Fruit fly (Drosophila melanogaster): ENCODE data around the gene CG14915.

CG14915 gene

DNA sequence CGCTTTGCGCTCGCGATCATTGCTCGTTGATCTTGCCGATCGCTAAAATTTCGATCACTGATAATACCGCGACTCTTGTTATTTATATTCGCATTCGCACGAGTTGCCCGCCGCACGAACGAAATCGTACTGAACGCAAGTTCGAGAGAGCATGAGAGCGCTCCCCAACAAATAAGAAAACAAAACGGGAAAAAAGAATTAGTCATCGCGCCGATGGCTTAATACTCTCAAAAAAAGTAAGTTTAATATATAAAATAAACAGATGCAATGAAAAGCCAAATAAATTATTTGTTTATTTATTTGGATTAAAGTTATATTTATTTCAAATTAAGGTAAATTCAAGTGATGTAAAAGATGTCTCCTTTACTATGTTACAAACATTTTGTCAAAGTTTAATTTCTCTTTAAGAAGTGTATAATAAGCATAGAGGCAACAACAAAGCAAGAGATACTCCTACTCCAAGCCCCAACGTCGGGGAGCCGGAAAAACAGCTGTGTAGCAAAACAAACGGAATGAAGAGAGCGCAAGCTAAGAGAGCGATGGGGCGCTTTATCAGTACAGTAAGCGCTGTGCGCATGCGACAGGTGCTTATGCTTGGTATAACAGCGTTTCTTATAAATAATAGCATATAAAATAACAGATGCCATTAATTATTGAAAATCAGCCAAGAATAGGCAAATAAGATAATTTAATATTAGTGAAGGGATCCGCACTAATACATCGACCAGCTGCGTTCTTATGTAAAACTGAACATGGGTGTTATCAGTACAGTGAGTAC lies 13.3 kb upstream of the CG14915 start:
- TF ChIP-seq Dll (optimal IDR thresholded peaks at IDR 0.05), result no peak
- TF ChIP-seq pan (optimal IDR thresholded peaks at IDR 0.05), result no peak
- no peak for TF ChIP-seq usp (GFP tag; optimal IDR thresholded peaks at IDR 0.05)
- no peak for TF ChIP-seq psq (optimal IDR thresholded peaks at IDR 0.05)
- TF ChIP-seq CG8478 (optimal IDR thresholded peaks at IDR 0.05), result no peak
- TF ChIP-seq EcR (GFP tag; optimal IDR thresholded peaks at IDR 0.05), result no peak

DNA sequence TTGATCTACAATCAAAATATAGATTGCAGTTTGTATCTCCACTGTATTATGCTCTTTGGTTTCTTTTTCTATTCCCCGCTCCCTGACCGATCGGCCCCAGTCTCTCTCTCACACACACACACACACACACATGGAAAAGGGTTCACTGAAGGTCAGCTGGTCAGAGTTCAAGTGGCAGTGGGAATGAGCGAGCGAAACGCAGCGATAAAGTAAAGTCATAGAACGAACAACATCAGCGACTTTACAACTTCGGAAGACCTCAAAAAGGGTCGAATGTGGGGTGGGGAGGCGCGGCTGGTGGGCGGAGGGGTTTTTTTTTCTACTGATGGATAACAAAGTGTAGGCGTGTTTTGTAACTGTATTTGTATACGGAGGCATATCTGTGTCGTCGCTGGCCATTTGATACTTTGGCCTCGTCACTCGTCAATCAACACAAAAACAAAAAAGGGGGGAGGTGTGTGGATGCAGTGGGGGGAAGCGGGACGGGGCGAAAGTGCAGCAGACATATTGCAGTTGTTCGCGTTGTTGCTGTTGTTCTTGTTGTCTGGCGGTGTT lies 12.6 kb upstream of the CG14915 start:
- TF ChIP-seq usp (GFP tag; optimal IDR thresholded peaks at IDR 0.05) (no peak), EcR (GFP tag; optimal IDR thresholded peaks at IDR 0.05) (no peak), pan (optimal IDR thresholded peaks at IDR 0.05) (no peak), CG8478 (optimal IDR thresholded peaks at IDR 0.05) (no peak), psq (optimal IDR thresholded peaks at IDR 0.05) (no peak), Dll (optimal IDR thresholded peaks at IDR 0.05) (no peak)

DNA sequence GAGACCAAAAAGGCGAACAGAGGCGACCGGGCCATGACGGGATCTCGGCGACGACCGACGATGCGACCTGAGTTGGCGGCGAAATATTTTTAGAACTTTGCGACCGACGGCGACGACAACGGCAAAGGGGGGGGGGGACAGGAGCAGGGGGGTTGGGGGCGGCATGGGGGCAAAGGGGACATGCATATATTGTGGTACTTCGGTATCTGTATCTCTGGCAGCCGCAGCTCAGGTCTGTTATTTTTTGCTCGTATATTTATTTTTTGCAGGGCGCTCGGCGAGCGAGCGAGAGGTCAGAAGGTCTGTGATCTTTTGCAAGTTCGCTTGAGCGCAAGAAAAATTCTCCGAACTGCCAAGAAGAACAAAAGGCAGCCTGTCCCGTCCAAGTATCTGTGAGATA lies 11.6 kb upstream of the CG14915 start:
- TF ChIP-seq Dll (optimal IDR thresholded peaks at IDR 0.05) (no peak), pan (optimal IDR thresholded peaks at IDR 0.05) (no peak), psq (optimal IDR thresholded peaks at IDR 0.05) (no peak), CG8478 (optimal IDR thresholded peaks at IDR 0.05) (no peak), EcR (GFP tag; optimal IDR thresholded peaks at IDR 0.05) (no peak), usp (GFP tag; optimal IDR thresholded peaks at IDR 0.05) (no peak)

- TF ChIP-seq pan (optimal IDR thresholded peaks at IDR 0.05) (no peak), Dll (optimal IDR thresholded peaks at IDR 0.05) (no peak), CG8478 (optimal IDR thresholded peaks at IDR 0.05) (no peak), usp (GFP tag; optimal IDR thresholded peaks at IDR 0.05) (no peak), psq (optimal IDR thresholded peaks at IDR 0.05) (no peak), EcR (GFP tag; optimal IDR thresholded peaks at IDR 0.05) (no peak)
Measured at dm6 chr2L:11061155-11061554, 9.7 kb upstream of the CG14915 start.

dm6 chr2L:11065106-11065878 lies 5.5 kb upstream of the CG14915 start:
- TF ChIP-seq CG8478 (optimal IDR thresholded peaks at IDR 0.05) (no peak), usp (GFP tag; optimal IDR thresholded peaks at IDR 0.05) (no peak), pan (optimal IDR thresholded peaks at IDR 0.05) (peak; percentile 42)

DNA sequence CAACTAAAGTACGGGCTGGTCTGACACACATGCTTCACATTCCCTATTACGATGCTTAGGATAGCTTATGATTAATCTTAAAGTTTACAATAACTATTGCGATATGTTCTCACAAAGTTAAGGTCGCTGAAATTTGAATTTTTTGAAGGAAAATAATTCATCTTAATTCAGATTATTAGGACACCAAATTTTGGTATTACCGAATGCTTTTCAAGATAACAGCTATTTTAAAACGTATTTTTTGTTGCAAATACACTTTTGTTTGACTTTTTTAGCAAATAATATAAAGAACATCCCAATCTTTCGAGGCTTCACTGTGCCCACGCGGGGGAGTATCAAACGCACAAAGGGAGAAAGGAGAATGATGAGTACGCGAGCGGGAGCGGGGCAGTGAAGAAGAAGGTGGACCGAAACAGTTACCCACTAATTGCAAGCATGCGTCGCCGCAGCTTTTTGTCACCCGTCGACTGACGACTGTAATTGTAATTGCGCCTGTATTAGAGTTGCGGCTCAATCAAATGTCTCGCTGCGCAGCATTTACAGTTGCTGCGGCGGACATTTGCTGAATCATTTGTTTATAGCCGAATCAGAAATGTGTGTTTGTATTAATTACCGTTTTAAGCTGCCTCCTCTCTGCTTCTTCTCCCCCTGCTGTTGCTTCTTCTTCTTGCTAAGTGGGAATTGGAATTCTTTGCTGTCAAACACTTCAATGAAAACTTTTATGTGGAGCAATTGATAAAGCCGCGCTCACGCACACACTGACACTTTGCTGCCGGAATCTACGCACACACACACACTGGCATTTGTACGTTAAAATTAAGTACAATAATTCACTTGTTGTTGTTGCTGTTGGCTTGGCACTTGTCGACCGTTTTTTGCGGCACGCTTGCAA lies 4.6 kb upstream of the CG14915 start:
- TF ChIP-seq psq (optimal IDR thresholded peaks at IDR 0.05) (no peak), EcR (GFP tag; optimal IDR thresholded peaks at IDR 0.05) (no peak), Dll (optimal IDR thresholded peaks at IDR 0.05) (no peak), CG8478 (optimal IDR thresholded peaks at IDR 0.05) (no peak), usp (GFP tag; optimal IDR thresholded peaks at IDR 0.05) (no peak)

- no peak for TF ChIP-seq EcR (GFP tag; optimal IDR thresholded peaks at IDR 0.05)
- TF ChIP-seq usp (GFP tag; optimal IDR thresholded peaks at IDR 0.05), result no peak
- TF ChIP-seq Dll (optimal IDR thresholded peaks at IDR 0.05), result no peak
- TF ChIP-seq psq (optimal IDR thresholded peaks at IDR 0.05), result no peak
- no peak for TF ChIP-seq pan (optimal IDR thresholded peaks at IDR 0.05)
- TF ChIP-seq CG8478 (optimal IDR thresholded peaks at IDR 0.05), result no peak
Measured at dm6 chr2L:11066887-11067459, 3.9 kb upstream of the CG14915 start, which contains the start of gene Samuel. Samuel (minus strand) TSS chr2L:11066998.

dm6 chr2L:11067970-11068369 lies 2.9 kb upstream of the CG14915 start:
- TF ChIP-seq pan (optimal IDR thresholded peaks at IDR 0.05) (peak; percentile 73), CG8478 (optimal IDR thresholded peaks at IDR 0.05) (no peak)

dm6 chr2L:11068441-11068840 lies 2.4 kb upstream of the CG14915 start:
- TF ChIP-seq pan (optimal IDR thresholded peaks at IDR 0.05), result no peak

DNA sequence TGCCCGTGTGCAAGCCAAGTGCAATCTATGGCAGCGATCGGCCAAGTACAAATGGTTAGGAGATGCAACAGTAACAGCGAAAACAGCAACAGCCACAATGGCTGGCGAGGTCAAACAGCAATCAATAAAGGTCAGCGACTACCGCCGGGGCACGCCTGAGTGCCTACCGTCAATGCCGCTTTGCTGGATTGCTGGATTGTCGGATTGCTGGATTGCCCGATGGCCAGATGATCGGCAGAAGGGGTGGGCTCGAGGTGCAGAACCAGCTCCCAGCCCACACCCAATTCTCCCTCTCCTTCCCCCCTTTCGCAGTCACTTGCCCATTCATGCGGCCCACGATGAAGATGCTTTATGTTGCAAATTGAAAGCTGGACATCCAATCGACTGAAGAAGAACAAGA lies 1.9 kb upstream of the CG14915 start:
- no peak for TF ChIP-seq CG8478 (optimal IDR thresholded peaks at IDR 0.05)

DNA sequence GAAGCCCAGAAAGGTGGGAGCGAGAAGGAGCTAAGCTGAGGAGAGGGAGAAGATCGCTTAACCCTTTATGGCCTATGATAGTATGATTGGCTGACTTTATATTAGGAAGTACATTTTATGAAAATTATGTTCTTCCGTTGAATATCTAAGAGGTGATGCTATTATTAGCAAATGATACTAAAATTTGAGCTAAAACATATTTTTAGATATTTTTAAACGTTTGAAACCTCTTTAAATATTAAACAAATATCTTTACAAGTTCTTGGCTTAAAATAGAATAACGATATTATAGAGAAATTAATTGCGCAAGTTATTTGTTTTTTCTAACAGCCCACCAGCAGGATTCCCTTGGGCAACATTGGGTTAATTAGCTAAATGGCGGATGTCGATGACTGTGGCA lies 1.4 kb upstream of the CG14915 start:
- TF ChIP-seq usp (GFP tag; optimal IDR thresholded peaks at IDR 0.05), result no peak
- no peak for TF ChIP-seq Dll (optimal IDR thresholded peaks at IDR 0.05)
- no peak for TF ChIP-seq psq (optimal IDR thresholded peaks at IDR 0.05)
- no peak for TF ChIP-seq pan (optimal IDR thresholded peaks at IDR 0.05)
- no peak for TF ChIP-seq EcR (GFP tag; optimal IDR thresholded peaks at IDR 0.05)
- TF ChIP-seq CG8478 (optimal IDR thresholded peaks at IDR 0.05), result no peak

dm6 chr2L:11072250-11072649 lies 1.4 kb downstream of the CG14915 start:
- TF ChIP-seq Dll (optimal IDR thresholded peaks at IDR 0.05) (no peak), pan (optimal IDR thresholded peaks at IDR 0.05) (peak; percentile 75), usp (GFP tag; optimal IDR thresholded peaks at IDR 0.05) (no peak), EcR (GFP tag; optimal IDR thresholded peaks at IDR 0.05) (peak in 1 of 2 experiments; percentile 39)

All from whole organism.